Fruit fly (Drosophila melanogaster) whole organism, embryonic: ENCODE results near the gene Cyt-c1L.

Experiments used
- CG14050 ChIP-seq: fragments of 200-800 bp; sonication (Bioruptor generic); IDR thresholded peaks from 3 replicates; pipeline ENCODE4 v1.3.6; 2022; ENCODE audit warnings: missing biosample characterization, missing genetic modification characterization
- CG17612 ChIP-seq: fragments of 200-800 bp; sonication (Bioruptor generic); IDR thresholded peaks from 2 replicates; pipeline ENCODE4 v1.3.6; 2022; ENCODE audit warnings: missing biosample characterization, missing genetic modification characterization
- CG17802 ChIP-seq: fragments of 200-800 bp; sonication (Bioruptor generic); optimal IDR thresholded peaks from 2 replicates; lab custom pipeline; 2018; ENCODE audit warnings: missing biosample characterization, mild to moderate bottlenecking, missing genetic modification characterization, moderate library complexity
- CG1792 ChIP-seq: fragments of 200-800 bp; sonication (Bioruptor generic); optimal IDR thresholded peaks from 2 replicates; lab custom pipeline; 2016; ENCODE audit warnings: missing biosample characterization, missing genetic modification characterization
- CG2202 ChIP-seq: fragments of 200-800 bp; sonication (Bioruptor generic); optimal IDR thresholded peaks from 2 replicates; lab custom pipeline; 2018; ENCODE audit warnings: missing biosample characterization, mild to moderate bottlenecking, missing genetic modification characterization
- CG32532 ChIP-seq: fragments of 200-800 bp; sonication (Bioruptor generic); IDR thresholded peaks from 2 replicates; pipeline ENCODE4 v1.3.6; 2022; ENCODE audit warnings: missing biosample characterization, missing genetic modification characterization
- CG3407 ChIP-seq: fragments of 200-800 bp; sonication (Bioruptor generic); optimal IDR thresholded peaks from 2 replicates; lab custom pipeline; 2018; ENCODE audit warnings: missing biosample characterization, mild to moderate bottlenecking, missing genetic modification characterization
- CG34376 ChIP-seq: fragments of 200-800 bp; sonication (Bioruptor generic); optimal IDR thresholded peaks from 2 replicates; lab custom pipeline; 2018; ENCODE audit warnings: missing biosample characterization, mild to moderate bottlenecking, missing genetic modification characterization
- CG4820 ChIP-seq: fragments of 200-800 bp; sonication (Bioruptor generic); optimal IDR thresholded peaks from 3 replicates; lab custom pipeline; 2016; ENCODE audit warnings: missing biosample characterization, missing genetic modification characterization
- CG6791 ChIP-seq: fragments of 200-800 bp; sonication (Bioruptor generic); IDR thresholded peaks from 3 replicates; pipeline ENCODE4 v1.3.6; 2022; ENCODE audit warnings: missing biosample characterization, missing genetic modification characterization; ENCODE audit not compliant: partially characterized antibody
- CG8388 ChIP-seq: fragments of 200-800 bp; sonication (Bioruptor generic); optimal IDR thresholded peaks from 2 replicates; lab custom pipeline; 2019; ENCODE audit warnings: missing biosample characterization, mild to moderate bottlenecking, missing genetic modification characterization, moderate library complexity
- CG9932 ChIP-seq: fragments of 200-800 bp; sonication (Bioruptor generic); IDR thresholded peaks from 2 replicates; pipeline ENCODE4 v1.3.6; 2022; ENCODE audit warnings: missing biosample characterization, missing genetic modification characterization
- D19A ChIP-seq: fragments of 200-800 bp; optimal IDR thresholded peaks from 3 replicates; lab custom pipeline; 2019; ENCODE audit warnings: missing biosample characterization, mild to moderate bottlenecking, missing genetic modification characterization, moderate library complexity
- Dad ChIP-seq: fragments of 200-800 bp; sonication (Bioruptor generic); optimal IDR thresholded peaks from 3 replicates; lab custom pipeline; 2016; ENCODE audit warnings: missing biosample characterization, missing genetic modification characterization
- Dfd ChIP-seq, 2 experiments: fragments of >200 bp; optimal IDR thresholded peaks; 2 replicates each; lab custom pipeline; 2017; ENCODE audit warnings: missing biosample characterization in 2 of 2, missing genetic modification characterization in 2 of 2
- Ets65A ChIP-seq: fragments of 200-800 bp; sonication (Bioruptor generic); peaks from one replicate; lab custom pipeline; 2016; ENCODE audit warnings: missing biosample characterization, missing genetic modification characterization
- Fer3 ChIP-seq: fragments of 200-800 bp; sonication (Bioruptor generic); optimal IDR thresholded peaks from 2 replicates; lab custom pipeline; 2018; ENCODE audit warnings: missing biosample characterization, mild to moderate bottlenecking, missing genetic modification characterization, moderate library complexity
- Hr51 ChIP-seq, 2 experiments: fragments of 200-800 bp; sonication (Bioruptor generic); optimal IDR thresholded peaks; 2 replicates in 1 of 2; 3 replicates in 1 of 2; lab custom pipeline; 2016 to 2018; ENCODE audit warnings: missing biosample characterization in 2 of 2, missing genetic modification characterization in 2 of 2, mild to moderate bottlenecking in 1 of 2, moderate library complexity in 1 of 2
- Mrtf ChIP-seq: fragments of 200-800 bp; sonication (Bioruptor generic); IDR thresholded peaks from 3 replicates; pipeline ENCODE4 v1.3.6; 2022; ENCODE audit warnings: missing biosample characterization, missing genetic modification characterization
- Nf-YA ChIP-seq: fragments of 200-800 bp; sonication (Bioruptor generic); IDR thresholded peaks from 2 replicates; pipeline ENCODE4 v1.3.6; 2022; ENCODE audit warnings: missing biosample characterization, missing genetic modification characterization
- Pdp1 ChIP-seq, 2 experiments: fragments of 200-800 bp; sonication (Bioruptor generic); optimal IDR thresholded peaks; 3 replicates each; lab custom pipeline; 2016; ENCODE audit warnings: missing biosample characterization in 2 of 2, missing genetic modification characterization in 2 of 2, mild to moderate bottlenecking in 1 of 2, moderate library complexity in 1 of 2
- Ravus ChIP-seq: fragments of 200-800 bp; sonication (Bioruptor generic); IDR thresholded peaks from 2 replicates; pipeline ENCODE4 v1.3.6; 2022; ENCODE audit warnings: missing biosample characterization, missing genetic modification characterization
- Rx ChIP-seq: fragments of 200-800 bp; sonication (Bioruptor generic); IDR thresholded peaks from 2 replicates; pipeline ENCODE4 v1.3.6; 2022; ENCODE audit warnings: missing biosample characterization, missing genetic modification characterization
- Sin3A ChIP-seq: fragments of >200 bp; optimal IDR thresholded peaks from 2 replicates; lab custom pipeline; 2018
- Sry-δ ChIP-seq: fragments of 200-800 bp; sonication (Bioruptor generic); optimal IDR thresholded peaks from 2 replicates; lab custom pipeline; 2016; ENCODE audit warnings: missing biosample characterization, missing genetic modification characterization
- Xbp1 ChIP-seq: fragments of 200-800 bp; sonication (Bioruptor generic); optimal IDR thresholded peaks from 3 replicates; lab custom pipeline; 2016; ENCODE audit warnings: missing biosample characterization, mild to moderate bottlenecking, missing genetic modification characterization
- ash1 ChIP-seq: fragments of 200-800 bp; sonication (Bioruptor generic); optimal IDR thresholded peaks from 2 replicates; lab custom pipeline; 2018; ENCODE audit warnings: missing biosample characterization, mild to moderate bottlenecking, missing genetic modification characterization
- ato ChIP-seq: fragments of 200-800 bp; sonication (Bioruptor generic); IDR thresholded peaks from 2 replicates; pipeline ENCODE4 v1.3.6; 2022; ENCODE audit warnings: missing biosample characterization, missing genetic modification characterization; ENCODE audit not compliant: partially characterized antibody
- cg ChIP-seq: fragments of 200-800 bp; sonication (Bioruptor generic); optimal IDR thresholded peaks from 3 replicates; lab custom pipeline; 2019; ENCODE audit warnings: missing biosample characterization, mild to moderate bottlenecking, missing genetic modification characterization, moderate library complexity
- chm ChIP-seq: fragments of 200-800 bp; sonication (Bioruptor generic); IDR thresholded peaks from 2 replicates; pipeline ENCODE4 v1.3.6; 2022; ENCODE audit warnings: missing biosample characterization, missing genetic modification characterization
- crp ChIP-seq, 2 experiments: fragments of 200-800 bp; sonication (Bioruptor generic); optimal IDR thresholded peaks; 2 replicates in 1 of 2; 3 replicates in 1 of 2; lab custom pipeline; 2017; ENCODE audit warnings: missing biosample characterization in 2 of 2, missing genetic modification characterization in 2 of 2, mild to moderate bottlenecking in 1 of 2, moderate library complexity in 1 of 2
- da ChIP-seq: fragments of 200-800 bp; sonication (Bioruptor generic); optimal IDR thresholded peaks from 2 replicates; lab custom pipeline; 2016; ENCODE audit warnings: missing biosample characterization, missing genetic modification characterization
- fu2 ChIP-seq: fragments of 200-800 bp; sonication (Bioruptor generic); optimal IDR thresholded peaks from 2 replicates; lab custom pipeline; 2016; ENCODE audit warnings: missing biosample characterization, missing genetic modification characterization
- gt ChIP-seq: fragments of 200-800 bp; sonication (Bioruptor generic); IDR thresholded peaks from 2 replicates; pipeline ENCODE4 v1.3.6; 2022; ENCODE audit warnings: missing biosample characterization, missing genetic modification characterization
- hbn ChIP-seq: fragments of 200-800 bp; sonication (Bioruptor generic); IDR thresholded peaks from 2 replicates; pipeline ENCODE4 v1.3.6; 2022; ENCODE audit warnings: missing biosample characterization, missing genetic modification characterization; ENCODE audit not compliant: partially characterized antibody
- jumu ChIP-seq: fragments of 200-800 bp; sonication (Bioruptor generic); optimal IDR thresholded peaks from 3 replicates; lab custom pipeline; 2016; ENCODE audit warnings: missing biosample characterization, missing genetic modification characterization
- kah ChIP-seq: fragments of 200-800 bp; sonication (Bioruptor generic); optimal IDR thresholded peaks from 2 replicates; lab custom pipeline; 2018; ENCODE audit warnings: missing biosample characterization, mild to moderate bottlenecking, missing genetic modification characterization
- lmd ChIP-seq: fragments of 200-800 bp; sonication (Bioruptor generic); IDR thresholded peaks from 2 replicates; pipeline ENCODE4 v1.3.6; 2022; ENCODE audit warnings: missing biosample characterization, missing genetic modification characterization
- pita ChIP-seq: fragments of 200-800 bp; sonication (Bioruptor generic); optimal IDR thresholded peaks from 2 replicates; lab custom pipeline; 2017; ENCODE audit warnings: missing biosample characterization, mild to moderate bottlenecking, missing genetic modification characterization
- row ChIP-seq: fragments of 200-800 bp; sonication (Bioruptor generic); IDR thresholded peaks from 3 replicates; pipeline ENCODE4 v1.3.6; 2022; ENCODE audit warnings: missing biosample characterization, missing genetic modification characterization
- salm ChIP-seq: fragments of 200-800 bp; sonication (Bioruptor generic); optimal IDR thresholded peaks from 2 replicates; lab custom pipeline; 2018; ENCODE audit warnings: missing biosample characterization, mild to moderate bottlenecking, missing genetic modification characterization
- sens ChIP-seq: fragments of 200-800 bp; sonication (Bioruptor generic); peaks from one replicate; lab custom pipeline; 2016; ENCODE audit warnings: missing biosample characterization, missing genetic modification characterization
- shn ChIP-seq: fragments of 200-800 bp; sonication (Bioruptor generic); optimal IDR thresholded peaks from 3 replicates; lab custom pipeline; 2016; ENCODE audit warnings: missing biosample characterization, missing genetic modification characterization
- sima ChIP-seq: fragments of 200-800 bp; sonication (Bioruptor generic); optimal IDR thresholded peaks from 2 replicates; lab custom pipeline; 2016; ENCODE audit warnings: missing biosample characterization, missing genetic modification characterization
- sisA ChIP-seq: fragments of 200-800 bp; sonication (Bioruptor generic); IDR thresholded peaks from 2 replicates; pipeline ENCODE4 v1.3.6; 2022; ENCODE audit warnings: missing biosample characterization, missing genetic modification characterization
- stwl ChIP-seq: fragments of 200-800 bp; sonication (Bioruptor generic); optimal IDR thresholded peaks from 3 replicates; lab custom pipeline; 2018; ENCODE audit warnings: missing biosample characterization, mild to moderate bottlenecking, missing genetic modification characterization, moderate library complexity
- sug ChIP-seq: fragments of 200-800 bp; optimal IDR thresholded peaks from 2 replicates; lab custom pipeline; 2019; ENCODE audit warnings: missing biosample characterization, mild to moderate bottlenecking, missing genetic modification characterization, moderate library complexity
- tgo ChIP-seq: fragments of 200-800 bp; sonication (Bioruptor generic); IDR thresholded peaks from 3 replicates; pipeline ENCODE4 v1.3.6; 2022; ENCODE audit warnings: missing biosample characterization, missing genetic modification characterization
- twi ChIP-seq: fragments of 200-800 bp; optimal IDR thresholded peaks from 2 replicates; lab custom pipeline; 2019; ENCODE audit warnings: missing biosample characterization, mild to moderate bottlenecking, missing genetic modification characterization, moderate library complexity

Gene Cyt-c1L

DNA sequence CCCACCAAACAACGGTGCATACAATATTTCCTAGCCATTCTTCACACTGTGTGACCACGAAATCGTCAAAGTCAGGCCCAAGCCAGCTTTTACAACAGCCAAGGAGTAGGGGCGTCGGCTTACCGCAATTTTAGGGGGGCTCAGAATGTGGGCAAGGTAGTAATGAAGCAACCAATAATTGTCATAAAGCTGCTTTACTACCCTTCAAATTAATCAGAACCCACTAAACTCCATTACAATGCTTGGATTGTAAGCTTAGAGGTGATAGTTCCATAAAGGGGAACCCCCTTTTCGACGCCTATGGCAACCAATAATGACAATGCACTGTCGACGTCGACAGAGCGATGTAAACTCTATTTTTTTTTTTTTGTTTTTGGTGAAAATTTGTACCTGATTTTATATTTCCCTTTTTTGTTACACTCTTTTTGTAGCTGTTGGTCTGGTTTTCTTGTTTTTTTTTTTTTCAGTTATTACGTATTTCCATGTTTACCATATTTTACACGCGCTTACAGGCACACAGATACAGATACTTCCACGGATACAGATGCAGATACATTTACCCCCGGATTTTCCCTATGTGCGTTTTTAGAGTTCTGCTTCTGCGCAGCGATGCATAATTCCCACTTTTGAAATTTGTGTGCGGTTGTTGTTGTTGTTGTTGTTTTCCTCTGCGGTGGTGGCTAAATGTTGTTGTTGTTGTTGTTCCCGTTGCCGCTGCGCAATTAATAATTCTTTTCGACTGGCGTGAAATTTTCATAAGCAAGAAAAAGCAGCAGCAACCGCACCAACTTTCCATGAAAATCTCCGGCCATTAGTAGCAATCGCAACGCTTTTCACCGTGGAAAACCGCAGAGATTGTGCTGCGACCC, 913 bp upstream of the Cyt-c1L start (continued):
- peak; percentile 69 for TF ChIP-seq tgo (GFP tag; lab: Robert Waterston, UW)
- TF ChIP-seq Sin3A (lab: Kevin White, UChicago) = no peak
- peak; percentile 80 for TF ChIP-seq row
- TF ChIP-seq Xbp1 (GFP tag; lab: Kevin White, UChicago) = peak; percentile 85
- TF ChIP-seq Fer3 = peak; percentile 46
- peak; percentile 54 for TF ChIP-seq cg (GFP tag; lab: Kevin White, UChicago)
- TF ChIP-seq CG34376 (GFP tag; lab: Kevin White, UChicago) = no peak
- no peak for TF ChIP-seq fu2 (GFP tag; lab: Kevin White, UChicago)
- TF ChIP-seq Nf-YA (GFP tag; lab: Robert Waterston, UW) = peak; percentile 71
- TF ChIP-seq Rx (GFP tag; lab: Robert Waterston, UW) = peak; percentile 79
- peak; percentile 74 for TF ChIP-seq jumu
- TF ChIP-seq sima (GFP tag; lab: Kevin White, UChicago) = no peak
- TF ChIP-seq sug (tag; lab: Kevin White, UChicago) = peak; percentile 12
- no peak for TF ChIP-seq hbn (GFP tag; lab: Robert Waterston, UW)
- no peak for TF ChIP-seq pita
- TF ChIP-seq kah (GFP tag; lab: Kevin White, UChicago) = peak; percentile 52
- peak; percentile 97 for TF ChIP-seq sens (GFP tag; lab: Kevin White, UChicago)
- peak; percentile 29 to 83 for TF ChIP-seq Hr51 (GFP tag; optimal IDR thresholded peaks at IDR 0.05; lab: Kevin White, UChicago)
- TF ChIP-seq D19A (tag; lab: Kevin White, UChicago) = peak; percentile 71
- peak; percentile 83 for TF ChIP-seq CG4820 (GFP tag; lab: Kevin White, UChicago)
- TF ChIP-seq Sry-δ (GFP tag; lab: Kevin White, UChicago) = peak; percentile 30
- TF ChIP-seq CG14050 = peak; percentile 72
- peak; percentile 92 for TF ChIP-seq Ets65A (GFP tag; lab: Kevin White, UChicago)
- TF ChIP-seq CG8388 (GFP tag; lab: Kevin White, UChicago) = peak; percentile 79
- TF ChIP-seq CG2202 = peak; percentile 66
- TF ChIP-seq CG1792 (GFP tag; lab: Kevin White, UChicago) = peak; percentile 45
- peak; percentile 40 for TF ChIP-seq twi (tag; lab: Kevin White, UChicago)
- peak; percentile 23; the same call in 1 of the 2 replicates for TF ChIP-seq CG17612 (GFP tag; lab: Robert Waterston, UW)
- TF ChIP-seq Pdp1 (GFP tag; optimal IDR thresholded peaks at IDR 0.05; lab: Kevin White, UChicago) = peak; percentile 71 to 75
- peak; percentile 82 for TF ChIP-seq lmd (GFP tag; lab: Robert Waterston, UW)
- TF ChIP-seq Dad (GFP tag; lab: Kevin White, UChicago) = peak; percentile 33
- peak; percentile 49; the same call in 1 of the 2 replicates for TF ChIP-seq gt (GFP tag; lab: Robert Waterston, UW)
- TF ChIP-seq Ravus = no peak
- no peak for TF ChIP-seq CG9932 (GFP tag; lab: Robert Waterston, UW)
- TF ChIP-seq da (GFP tag; lab: Kevin White, UChicago) = peak; percentile 43
- no peak for TF ChIP-seq ash1
- peak; percentile 59 for TF ChIP-seq shn (GFP tag; lab: Kevin White, UChicago)
- TF ChIP-seq chm (GFP tag; lab: Robert Waterston, UW) = peak; percentile 75; the same call in 1 of the 2 replicates
- TF ChIP-seq CG17802 = peak; percentile 47
- TF ChIP-seq Mrtf = peak; percentile 68; the same call in 2 of the 3 replicates
- peak; percentile 46; the same call in 1 of the 2 replicates for TF ChIP-seq CG32532
- no peak for TF ChIP-seq Dfd (GFP tag; optimal IDR thresholded peaks at IDR 0.05; lab: Kevin White, UChicago)
- peak; percentile 73 for TF ChIP-seq CG3407 (GFP tag; lab: Kevin White, UChicago)
- peak; percentile 59 for TF ChIP-seq salm (tag; lab: Kevin White, UChicago)
- TF ChIP-seq CG6791 (GFP tag; lab: Robert Waterston, UW) = no peak
- peak in 1 of 2 experiments; percentile 22 for TF ChIP-seq crp (GFP tag; optimal IDR thresholded peaks at IDR 0.05; lab: Kevin White, UChicago)
- no peak for TF ChIP-seq stwl (tag; lab: Kevin White, UChicago)
- no peak for TF ChIP-seq ato (GFP tag; lab: Robert Waterston, UW)
- TF ChIP-seq sisA (GFP tag; lab: Robert Waterston, UW) = peak; percentile 83
